Worm (Caenorhabditis elegans) whole organism, midembryonic: ENCODE results near the gene F21C10.5.

ENCODE experiments used
- T22C8.4 ChIP-seq: fragments of 200-800 bp; sonication (Bioruptor generic); IDR thresholded peaks from 2 replicates; pipeline ENCODE4 v1.3.6; 2022; ENCODE audit warnings: missing genetic modification characterization, missing compliant biosample characterization
- cog-1 ChIP-seq: sonication (generic microtip); optimal IDR thresholded peaks from 2 replicates; lab custom pipeline; 2016; ENCODE audit warnings: missing genetic modification characterization, missing compliant biosample characterization
- flt-1 ChIP-seq: fragments of 200-800 bp; sonication (Bioruptor generic); IDR thresholded peaks from 2 replicates; pipeline ENCODE4 v1.3.6; 2022; ENCODE audit warnings: missing genetic modification characterization, missing compliant biosample characterization
- klf-2 ChIP-seq: fragments of 200-800 bp; sonication (Bioruptor generic); conservative IDR thresholded peaks from 2 replicates; pipeline ENCODE4 v1.3.6; 2022; ENCODE audit warnings: missing genetic modification reagents, missing genetic modification characterization, missing compliant biosample characterization
- med-1 ChIP-seq: sonication (generic microtip); optimal IDR thresholded peaks from 2 replicates; lab custom pipeline; 2017; ENCODE audit warnings: missing genetic modification characterization, mild to moderate bottlenecking, missing compliant biosample characterization, antibody characterized with exemption, missing genetic modification reagents; ENCODE audit not compliant: insufficient read depth
- ref-1 ChIP-seq: fragments of 200-800 bp; sonication (Bioruptor generic); conservative IDR thresholded peaks from 2 replicates; pipeline ENCODE4 v1.3.6; 2022; ENCODE audit warnings: missing genetic modification reagents, missing genetic modification characterization, missing compliant biosample characterization
- tab-1 ChIP-seq: fragments of 200-800 bp; sonication (Bioruptor generic); IDR thresholded peaks from 2 replicates; pipeline ENCODE4 v1.3.6; 2022; ENCODE audit warnings: missing genetic modification characterization, missing compliant biosample characterization
- ztf-23 ChIP-seq: fragments of 200-800 bp; sonication (Bioruptor generic); IDR thresholded peaks from 2 replicates; pipeline ENCODE4 v1.3.6; 2022; ENCODE audit warnings: missing genetic modification reagents, missing genetic modification characterization, missing compliant biosample characterization
- ztf-29 ChIP-seq: fragments of 200-800 bp; sonication (Bioruptor generic); IDR thresholded peaks from 2 replicates; pipeline ENCODE4 v1.3.6; 2022; ENCODE audit warnings: missing genetic modification reagents, missing genetic modification characterization, missing compliant biosample characterization

DNA sequence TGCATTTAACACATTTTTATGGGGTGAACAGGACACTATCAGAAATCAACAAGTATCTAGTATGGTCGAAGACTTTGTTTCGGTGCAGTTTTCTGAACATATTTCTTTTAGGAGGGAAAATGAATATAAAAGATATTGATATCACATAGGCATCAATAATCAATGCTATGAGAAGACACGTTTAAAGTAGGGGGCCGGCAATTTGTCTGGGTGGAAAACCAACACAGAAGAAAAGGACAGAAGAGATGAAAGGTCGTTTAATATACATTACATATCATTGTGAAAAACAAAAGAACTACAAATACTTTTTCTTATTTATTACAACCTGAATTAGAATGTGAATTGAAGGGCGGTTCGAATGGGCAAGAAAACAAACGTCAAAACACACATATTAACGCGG lies 26.9 kb downstream of the F21C10.5 start:
- no peak for TF ChIP-seq T22C8.4 (GFP tag; lab: Robert Waterston, UW)
- no peak for TF ChIP-seq ztf-29 (GFP tag; lab: Robert Waterston, UW)
- TF ChIP-seq med-1 (GFP tag; lab: Kevin White, UChicago) = no peak
- TF ChIP-seq ztf-23 (GFP tag; lab: Robert Waterston, UW) = no peak
- TF ChIP-seq flt-1 (GFP tag; lab: Robert Waterston, UW) = no peak
- no peak for TF ChIP-seq cog-1 (tag; lab: Kevin White, UChicago)
- TF ChIP-seq klf-2 (GFP tag; lab: Robert Waterston, UW) = no peak
- no peak for TF ChIP-seq tab-1 (GFP tag; lab: Robert Waterston, UW)
- no peak for TF ChIP-seq ref-1 (GFP tag; lab: Robert Waterston, UW)
